Fruit fly (Drosophila melanogaster) whole organism, prepupa: ENCODE measurements around the gene eEF1alpha2.

Source experiments
- Blimp-1 ChIP-seq: fragments of 200-800 bp; sonication (Bioruptor generic); optimal IDR thresholded peaks from 3 replicates; lab custom pipeline; 2017; ENCODE audit warnings: missing biosample characterization, missing genetic modification characterization, mild to moderate bottlenecking, moderate library complexity, missing genetic modification reagents
- CG11762 ChIP-seq: fragments of 200-800 bp; sonication (Bioruptor generic); optimal IDR thresholded peaks from 3 replicates; lab custom pipeline; 2016; ENCODE audit warnings: missing biosample characterization, missing genetic modification characterization; ENCODE audit not compliant: insufficient read depth
- CG11902 ChIP-seq: fragments of 200-800 bp; sonication (Bioruptor generic); optimal IDR thresholded peaks from 3 replicates; lab custom pipeline; 2016; ENCODE audit warnings: missing biosample characterization, missing genetic modification characterization
- CG15336 ChIP-seq: fragments of 200-800 bp; sonication (Bioruptor generic); IDR thresholded peaks from 2 replicates; pipeline ENCODE4 v1.3.6; 2022; ENCODE audit warnings: missing biosample characterization, missing genetic modification characterization
- CG1621 ChIP-seq: fragments of 200-800 bp; sonication (Bioruptor generic); optimal IDR thresholded peaks from 3 replicates; lab custom pipeline; 2018; ENCODE audit warnings: missing biosample characterization, mild to moderate bottlenecking, missing genetic modification characterization
- CG16779 ChIP-seq: fragments of 200-800 bp; sonication (Bioruptor generic); optimal IDR thresholded peaks from 3 replicates; lab custom pipeline; 2017; ENCODE audit warnings: missing biosample characterization, mild to moderate bottlenecking, missing genetic modification characterization
- CG34406 ChIP-seq: fragments of 200-800 bp; sonication (Bioruptor generic); optimal IDR thresholded peaks from 3 replicates; lab custom pipeline; 2016; ENCODE audit warnings: missing biosample characterization, missing genetic modification characterization
- CG3919 ChIP-seq: fragments of 200-800 bp; sonication (Bioruptor generic); optimal IDR thresholded peaks from 3 replicates; lab custom pipeline; 2016; ENCODE audit warnings: missing biosample characterization, missing genetic modification characterization
- CG4318 ChIP-seq: fragments of 200-800 bp; sonication (Bioruptor generic); optimal IDR thresholded peaks from 3 replicates; lab custom pipeline; 2017; ENCODE audit warnings: missing biosample characterization, mild to moderate bottlenecking, missing genetic modification characterization
- CG6163 ChIP-seq: fragments of 200-800 bp; sonication (Bioruptor generic); IDR thresholded peaks from 3 replicates; pipeline ENCODE4 v1.3.6; 2022; ENCODE audit warnings: missing biosample characterization, missing genetic modification characterization
- CG6276 ChIP-seq: fragments of 200-800 bp; sonication (Bioruptor generic); optimal IDR thresholded peaks from 2 replicates; lab custom pipeline; 2017; ENCODE audit warnings: missing biosample characterization, mild to moderate bottlenecking, missing genetic modification characterization
- CG7368 ChIP-seq: fragments of 200-800 bp; sonication (Bioruptor generic); optimal IDR thresholded peaks from 3 replicates; lab custom pipeline; 2016; ENCODE audit warnings: missing biosample characterization, missing genetic modification characterization
- CG8119 ChIP-seq: fragments of 200-800 bp; sonication (Bioruptor generic); IDR thresholded peaks from 3 replicates; pipeline ENCODE4 v1.3.6; 2022; ENCODE audit warnings: missing biosample characterization, missing genetic modification characterization
- CG8319 ChIP-seq: fragments of 200-800 bp; sonication (Bioruptor generic); optimal IDR thresholded peaks from 3 replicates; lab custom pipeline; 2016; ENCODE audit warnings: missing biosample characterization, missing genetic modification characterization
- CG8632 ChIP-seq: fragments of 200-800 bp; sonication (Bioruptor generic); optimal IDR thresholded peaks from 3 replicates; lab custom pipeline; 2016; ENCODE audit warnings: missing biosample characterization, missing genetic modification characterization
- CG9139 ChIP-seq: fragments of 200-800 bp; sonication (Bioruptor generic); optimal IDR thresholded peaks from 3 replicates; lab custom pipeline; 2017; ENCODE audit warnings: missing biosample characterization, mild to moderate bottlenecking, missing genetic modification characterization
- Ets21C ChIP-seq: fragments of 200-800 bp; sonication (Bioruptor generic); optimal IDR thresholded peaks from 3 replicates; lab custom pipeline; 2016; ENCODE audit warnings: missing biosample characterization, missing genetic modification characterization
- Ets96B ChIP-seq: fragments of 200-800 bp; optimal IDR thresholded peaks from 2 replicates; lab custom pipeline; 2019; ENCODE audit warnings: missing biosample characterization, mild to moderate bottlenecking, missing genetic modification characterization, moderate library complexity
- Hr39 ChIP-seq: fragments of 200-800 bp; sonication (Bioruptor generic); optimal IDR thresholded peaks from 2 replicates; lab custom pipeline; 2016; ENCODE audit warnings: missing biosample characterization, missing genetic modification characterization
- Sox15 ChIP-seq: fragments of 200-800 bp; sonication (Bioruptor generic); optimal IDR thresholded peaks from 3 replicates; lab custom pipeline; 2016; ENCODE audit warnings: missing biosample characterization, missing genetic modification characterization
- cyc ChIP-seq: fragments of 200-800 bp; sonication (Bioruptor generic); optimal IDR thresholded peaks from 3 replicates; lab custom pipeline; 2016; ENCODE audit warnings: missing biosample characterization, missing genetic modification characterization
- dsx ChIP-seq: fragments of 200-800 bp; optimal IDR thresholded peaks from 3 replicates; lab custom pipeline; 2019; ENCODE audit warnings: missing biosample characterization, mild to moderate bottlenecking, missing genetic modification characterization, moderate library complexity; ENCODE audit not compliant: poor library complexity, severe bottlenecking
- esn ChIP-seq: fragments of 200-800 bp; sonication (Bioruptor generic); optimal IDR thresholded peaks from 2 replicates; lab custom pipeline; 2016; ENCODE audit warnings: missing biosample characterization, mild to moderate bottlenecking, missing genetic modification characterization, moderate library complexity
- fd85E ChIP-seq: fragments of 200-800 bp; sonication (Bioruptor generic); optimal IDR thresholded peaks from 3 replicates; lab custom pipeline; 2016; ENCODE audit warnings: missing biosample characterization, missing genetic modification characterization
- fkh ChIP-seq: fragments of 200-800 bp; sonication (Bioruptor generic); optimal IDR thresholded peaks from 3 replicates; lab custom pipeline; 2017; ENCODE audit warnings: missing biosample characterization, mild to moderate bottlenecking, missing genetic modification characterization, moderate library complexity
- lz ChIP-seq: fragments of 200-800 bp; sonication (Bioruptor generic); optimal IDR thresholded peaks from 3 replicates; lab custom pipeline; 2016; ENCODE audit warnings: missing biosample characterization, missing genetic modification characterization
- net ChIP-seq: fragments of 200-800 bp; sonication (Bioruptor generic); optimal IDR thresholded peaks from 3 replicates; lab custom pipeline; 2016; ENCODE audit warnings: missing biosample characterization, missing genetic modification characterization
- pdm3 ChIP-seq: fragments of 200-800 bp; sonication (Bioruptor generic); optimal IDR thresholded peaks from 3 replicates; lab custom pipeline; 2016; ENCODE audit warnings: missing biosample characterization, missing genetic modification characterization
- ss ChIP-seq, 2 experiments: fragments of 200-800 bp; sonication (Bioruptor generic); optimal IDR thresholded peaks; 2 replicates in 1 of 2; 3 replicates in 1 of 2; lab custom pipeline; 2017 to 2018; ENCODE audit warnings: mild to moderate bottlenecking in 2 of 2, missing biosample characterization in 2 of 2, missing genetic modification characterization in 2 of 2, moderate library complexity in 1 of 2
- svp ChIP-seq: fragments of 200-800 bp; sonication (Bioruptor generic); peaks from one replicate; lab custom pipeline; 2016; ENCODE audit warnings: missing biosample characterization, missing genetic modification characterization
- topi ChIP-seq: fragments of 200-800 bp; sonication (Bioruptor generic); optimal IDR thresholded peaks from 3 replicates; lab custom pipeline; 2016; ENCODE audit warnings: missing biosample characterization, missing genetic modification characterization
- vri ChIP-seq: fragments of 200-800 bp; sonication (Bioruptor generic); optimal IDR thresholded peaks from 3 replicates; lab custom pipeline; 2016; ENCODE audit warnings: missing biosample characterization, mild to moderate bottlenecking, missing genetic modification characterization

The eEF1alpha2 gene

DNA sequence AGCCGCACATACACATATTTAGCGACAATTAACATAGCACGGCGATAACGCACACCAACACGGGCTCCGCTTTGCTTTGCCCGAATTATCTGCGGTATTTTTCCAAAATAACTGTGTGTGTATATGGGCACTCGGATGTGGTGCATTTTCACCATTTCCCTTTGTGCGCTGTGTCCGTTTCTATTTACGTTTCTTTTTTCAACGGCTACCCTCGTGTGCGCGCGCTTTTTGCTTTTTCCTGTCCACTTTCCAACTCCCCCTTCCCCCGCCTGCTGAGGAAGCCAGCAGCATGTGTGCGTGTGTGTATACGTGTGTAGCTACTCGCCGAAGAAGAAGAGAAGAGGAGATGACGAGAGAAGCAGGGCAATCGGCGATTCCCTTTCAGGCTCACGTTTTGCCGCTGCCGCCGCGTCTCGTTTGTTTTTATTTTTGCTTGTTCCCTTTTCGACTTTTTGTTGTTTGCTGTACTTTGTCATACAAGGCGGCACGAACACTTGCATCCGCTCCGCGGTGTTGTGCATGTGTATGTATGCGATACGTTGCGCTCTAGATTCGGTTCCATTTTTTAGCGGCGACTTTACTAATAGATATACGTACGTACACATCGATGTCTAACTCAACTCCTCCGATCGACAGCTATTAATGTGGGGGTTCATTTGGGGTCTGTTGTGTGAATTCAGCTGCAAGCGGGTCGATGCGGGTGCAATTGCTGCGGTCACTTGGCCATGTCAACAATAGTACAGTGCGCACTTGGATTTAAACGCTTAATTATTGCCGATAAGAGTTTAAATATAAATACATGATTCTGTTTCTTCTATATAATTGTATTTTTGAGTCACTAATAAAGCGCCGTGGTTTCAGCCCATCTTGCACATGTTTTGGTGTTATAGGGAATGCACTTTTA lies 10.1 kb downstream of the eEF1alpha2 start (continued):
- TF ChIP-seq pdm3 (no peak), dsx (GFP tag; lab: Kevin White, UChicago) (peak; percentile 83), fkh (GFP tag; lab: Kevin White, UChicago) (peak; percentile 80), CG15336 (GFP tag; lab: Robert Waterston, UW) (no peak), esn (GFP tag; lab: Kevin White, UChicago) (peak; percentile 12), Hr39 (GFP tag; lab: Kevin White, UChicago) (no peak), vri (GFP tag; lab: Kevin White, UChicago) (peak; percentile 31), CG7368 (GFP tag; lab: Kevin White, UChicago) (no peak), CG6163 (GFP tag; lab: Robert Waterston, UW) (no peak), CG11762 (no peak), CG11902 (GFP tag; lab: Kevin White, UChicago) (no peak), CG16779 (tag; lab: Kevin White, UChicago) (peak; percentile 75), CG8319 (GFP tag; lab: Kevin White, UChicago) (no peak), Ets21C (GFP tag; lab: Kevin White, UChicago) (no peak), CG8632 (GFP tag; lab: Kevin White, UChicago) (peak; percentile 5)
- TF ChIP-seq, all 60 proteins: peak for 27

DNA sequence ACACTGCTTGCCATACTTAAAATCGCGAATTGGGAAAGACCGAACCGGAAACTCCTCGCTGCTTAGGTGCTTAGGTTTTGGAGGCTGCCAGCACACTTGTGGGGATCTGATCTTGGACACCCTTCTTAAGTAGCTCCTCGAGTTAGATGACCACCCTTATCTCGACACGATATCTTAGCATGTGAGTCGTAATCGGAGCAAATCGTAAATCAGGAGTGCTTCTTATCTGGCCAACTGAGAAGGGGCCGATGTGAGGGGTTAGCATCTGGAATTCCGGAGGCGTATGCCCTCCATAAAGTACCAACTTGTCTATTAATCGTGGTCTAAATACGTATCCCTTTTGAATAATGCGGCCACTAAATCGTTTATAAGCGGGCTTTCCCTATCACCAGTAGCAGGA lies 16.3 kb downstream of the eEF1alpha2 start, which contains the start of gene salt:
salt (minus strand) TSS at position 101 of the 400 bp plus-strand sequence.
- TF ChIP-seq lz (GFP tag; lab: Kevin White, UChicago) (no peak), CG15336 (GFP tag; lab: Robert Waterston, UW) (no peak), Blimp-1 (GFP tag; lab: Kevin White, UChicago) (no peak), Sox15 (no peak), topi (GFP tag; lab: Kevin White, UChicago) (no peak), CG9139 (GFP tag; lab: Kevin White, UChicago) (no peak), Ets96B (tag; lab: Kevin White, UChicago) (no peak), Ets21C (GFP tag; lab: Kevin White, UChicago) (no peak), ss (GFP tag; optimal IDR thresholded peaks at IDR 0.05; lab: Kevin White, UChicago) (no peak), cyc (GFP tag; lab: Kevin White, UChicago) (no peak), pdm3 (no peak), CG8319 (GFP tag; lab: Kevin White, UChicago) (no peak), CG8119 (GFP tag; lab: Robert Waterston, UW) (no peak), CG1621 (tag; lab: Kevin White, UChicago) (no peak)

DNA sequence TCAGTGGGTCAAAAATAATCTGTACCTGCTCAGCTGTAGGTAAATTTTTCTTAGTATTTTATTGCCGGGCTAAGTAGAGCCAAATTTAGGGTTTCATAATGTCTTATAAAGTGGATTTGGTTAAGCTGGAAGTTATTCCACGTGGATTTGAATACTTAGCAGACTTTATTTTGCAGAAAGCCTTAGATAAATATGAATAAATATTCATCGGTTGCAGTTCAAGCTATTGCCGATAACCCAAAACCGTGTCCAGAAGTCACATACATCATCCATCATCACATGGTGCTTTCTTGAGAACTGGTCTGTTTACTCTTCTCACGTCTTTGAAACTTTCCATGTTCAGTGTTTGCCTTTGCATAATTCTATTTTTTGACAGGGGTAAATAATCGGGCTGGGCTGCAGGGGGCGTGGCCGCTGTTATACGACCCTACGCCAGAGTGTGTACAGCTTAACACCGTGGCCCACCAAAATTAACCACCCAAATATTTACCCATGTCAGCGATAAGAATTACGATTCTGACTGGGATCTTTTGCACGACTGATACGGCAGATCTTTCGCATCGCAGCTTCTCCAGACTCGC lies 20.4 kb downstream of the eEF1alpha2 start, which contains the start of gene CG2187:
CG2187 (minus strand) TSS at position 51 of the 581 bp plus-strand sequence.
- TF ChIP-seq CG7368 (GFP tag; lab: Kevin White, UChicago): no peak
- TF ChIP-seq fd85E (GFP tag; lab: Kevin White, UChicago): no peak
- TF ChIP-seq fkh (GFP tag; lab: Kevin White, UChicago): peak; percentile 87
- no peak for TF ChIP-seq CG4318 (GFP tag; lab: Kevin White, UChicago)
- no peak for TF ChIP-seq CG6276 (GFP tag; lab: Kevin White, UChicago)
- peak; percentile 71 for TF ChIP-seq svp (GFP tag; lab: Kevin White, UChicago)
- no peak for TF ChIP-seq net (GFP tag; lab: Kevin White, UChicago)
- no peak for TF ChIP-seq CG15336 (GFP tag; lab: Robert Waterston, UW)
- no peak for TF ChIP-seq CG34406 (GFP tag; lab: Kevin White, UChicago)
- TF ChIP-seq CG3919 (GFP tag; lab: Kevin White, UChicago): no peak
